Worm (Caenorhabditis elegans): Measurements from ENCODE around the gene H05C05.4.

The H05C05.4 gene

DNA sequence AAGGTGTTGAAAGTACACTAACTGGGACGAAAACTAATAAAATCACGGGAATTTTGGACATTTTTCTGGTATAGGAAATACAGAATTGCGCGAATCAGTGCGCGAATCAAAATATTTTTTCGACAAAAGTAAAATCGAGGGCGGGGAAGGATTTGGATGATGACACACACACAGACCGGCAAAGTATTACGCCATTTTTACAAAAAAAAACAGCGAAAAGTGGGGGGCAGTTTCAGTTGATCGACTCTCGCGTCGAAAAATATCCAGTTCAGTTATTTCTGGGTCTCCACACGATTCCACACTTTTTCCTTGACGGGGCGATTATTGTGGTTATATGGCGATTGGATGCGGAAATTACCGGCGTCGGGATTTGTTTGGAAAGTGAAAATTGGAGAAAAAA lies at the start of gene H05C05.4:
Gene H05C05.4 (minus strand): TSS at position 101 of the 400 bp plus-strand sequence.
- TF ChIP-seq lin-11 (tag; optimal IDR thresholded peaks at IDR 0.05) (no peak), skn-1 (tag; optimal IDR thresholded peaks at IDR 0.05) (no peak), snpc-4 (tag; optimal IDR thresholded peaks at IDR 0.05) (no peak), sem-4 (tag; optimal IDR thresholded peaks at IDR 0.05) (no peak), ceh-16 (tag; optimal IDR thresholded peaks at IDR 0.05) (no peak), alr-1 (tag; optimal IDR thresholded peaks at IDR 0.05) (no peak), nhr-6 (tag; optimal IDR thresholded peaks at IDR 0.05) (no peak), ztf-11 (tag; optimal IDR thresholded peaks at IDR 0.05) (no peak), ama-1 (optimal IDR thresholded peaks at IDR 0.05) (no peak), aly-2 (tag; optimal IDR thresholded peaks at IDR 0.05) (no peak), unc-39 (tag; optimal IDR thresholded peaks at IDR 0.05) (no peak), fos-1 (tag; optimal IDR thresholded peaks at IDR 0.05) (no peak), nhr-237 (tag; optimal IDR thresholded peaks at IDR 0.05) (no peak)

DNA sequence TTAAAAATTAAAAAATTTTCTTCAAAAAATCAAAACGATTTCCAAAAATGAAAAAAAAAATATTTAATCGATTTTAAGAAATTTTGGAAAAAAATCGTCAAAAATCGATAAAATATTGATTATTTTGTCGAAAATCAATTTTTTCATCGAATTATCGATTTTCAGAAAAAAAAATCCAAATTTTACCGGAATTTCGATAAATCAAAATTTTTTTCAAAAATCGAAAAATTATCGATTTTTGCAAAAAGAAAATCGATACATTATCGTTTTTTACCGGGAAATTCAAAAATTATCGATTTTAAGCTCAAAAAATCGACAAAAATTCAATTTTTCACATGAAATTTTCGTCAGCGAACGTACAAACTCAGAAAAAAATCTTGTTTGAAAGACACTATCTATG lies 49.3 kb upstream of the H05C05.4 start:
- TF ChIP-seq snpc-4 (tag; optimal IDR thresholded peaks at IDR 0.05): no peak

ce11 chrIII:2993963-2994362 lies 48.0 kb upstream of the H05C05.4 start:
- TF ChIP-seq nhr-129 (tag; optimal IDR thresholded peaks at IDR 0.05) (no peak), nhr-12 (tag; optimal IDR thresholded peaks at IDR 0.05) (no peak), nhr-23 (tag; optimal IDR thresholded peaks at IDR 0.05) (no peak), elt-3 (tag; optimal IDR thresholded peaks at IDR 0.05) (no peak), lin-39 (tag; optimal IDR thresholded peaks at IDR 0.05) (no peak), ztf-1 (GFP tag; conservative IDR thresholded peaks at IDR 0.05) (no peak), skn-1 (tag; optimal IDR thresholded peaks at IDR 0.05) (no peak), R02D3.7 (tag; optimal IDR thresholded peaks at IDR 0.05) (no peak), alr-1 (tag; optimal IDR thresholded peaks at IDR 0.05) (no peak), crh-2 (tag; optimal IDR thresholded peaks at IDR 0.05) (no peak), peb-1 (tag; optimal IDR thresholded peaks at IDR 0.05) (no peak), egl-27 (tag; optimal IDR thresholded peaks at IDR 0.05) (no peak), fos-1 (tag; optimal IDR thresholded peaks at IDR 0.05) (no peak)

DNA sequence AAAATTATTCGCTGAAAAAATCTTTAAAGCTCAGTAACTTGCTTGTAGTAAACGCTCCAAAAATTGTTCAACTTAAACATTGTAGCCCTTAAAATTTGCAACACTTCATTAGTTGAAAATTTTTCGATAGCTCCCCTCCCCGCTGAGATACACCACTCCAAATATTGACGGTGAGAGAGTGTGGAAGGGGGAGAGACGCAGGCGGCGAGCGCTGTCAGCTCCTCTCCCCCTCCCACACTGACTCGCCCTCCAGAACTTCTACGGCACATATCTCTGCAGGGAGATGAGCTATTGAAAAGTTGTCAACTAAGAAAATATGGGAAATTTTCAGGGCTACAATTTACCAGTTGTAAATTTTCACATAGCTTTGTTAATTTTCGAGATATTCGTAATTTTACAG lies 46.2 kb upstream of the H05C05.4 start:
- TF ChIP-seq lin-39 (tag; optimal IDR thresholded peaks at IDR 0.05) (no peak), lin-11 (tag; optimal IDR thresholded peaks at IDR 0.05) (no peak), nhr-25 (tag; optimal IDR thresholded peaks at IDR 0.05) (no peak), lin-13 (GFP tag; optimal IDR thresholded peaks at IDR 0.05) (no peak), ztf-1 (GFP tag; conservative IDR thresholded peaks at IDR 0.05) (no peak), gmeb-1 (tag; optimal IDR thresholded peaks at IDR 0.05) (no peak), skn-1 (tag; optimal IDR thresholded peaks at IDR 0.05) (no peak), zag-1 (tag; optimal IDR thresholded peaks at IDR 0.05) (no peak), elt-1 (tag; optimal IDR thresholded peaks at IDR 0.05) (no peak), ztf-11 (tag; optimal IDR thresholded peaks at IDR 0.05) (no peak), ceh-16 (tag; optimal IDR thresholded peaks at IDR 0.05) (no peak), nhr-129 (tag; optimal IDR thresholded peaks at IDR 0.05) (no peak)

DNA sequence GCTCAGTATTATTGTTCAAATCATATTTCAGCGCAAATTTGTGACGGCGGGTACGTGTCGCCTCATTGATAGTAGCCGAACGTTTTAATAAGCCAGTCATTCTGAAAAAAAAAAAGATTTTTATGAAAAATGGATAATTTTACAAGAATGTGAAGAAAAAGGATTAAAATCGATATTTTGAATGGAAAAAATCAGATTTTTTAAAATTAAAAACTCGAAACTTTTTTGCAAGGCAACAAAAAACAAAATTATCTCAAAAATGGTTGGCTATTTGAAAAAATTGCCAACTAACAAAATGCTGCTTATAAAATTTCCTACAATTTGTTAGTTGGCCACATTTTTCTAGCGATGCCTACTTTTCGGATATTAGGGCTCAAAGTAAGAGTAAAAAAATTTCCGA lies 44.0 kb upstream of the H05C05.4 start, which contains the start of gene Y55D5A.4:
Gene Y55D5A.4 (minus strand): TSS at position 101 of the 400 bp plus-strand sequence.
- no peak for TF ChIP-seq zag-1 (tag; optimal IDR thresholded peaks at IDR 0.05)
- no peak for TF ChIP-seq lsy-2 (tag; optimal IDR thresholded peaks at IDR 0.05)
- TF ChIP-seq lin-39 (tag; optimal IDR thresholded peaks at IDR 0.05): no peak
- TF ChIP-seq nhr-6 (tag; optimal IDR thresholded peaks at IDR 0.05): no peak
- no peak for TF ChIP-seq peb-1 (tag; optimal IDR thresholded peaks at IDR 0.05)

DNA sequence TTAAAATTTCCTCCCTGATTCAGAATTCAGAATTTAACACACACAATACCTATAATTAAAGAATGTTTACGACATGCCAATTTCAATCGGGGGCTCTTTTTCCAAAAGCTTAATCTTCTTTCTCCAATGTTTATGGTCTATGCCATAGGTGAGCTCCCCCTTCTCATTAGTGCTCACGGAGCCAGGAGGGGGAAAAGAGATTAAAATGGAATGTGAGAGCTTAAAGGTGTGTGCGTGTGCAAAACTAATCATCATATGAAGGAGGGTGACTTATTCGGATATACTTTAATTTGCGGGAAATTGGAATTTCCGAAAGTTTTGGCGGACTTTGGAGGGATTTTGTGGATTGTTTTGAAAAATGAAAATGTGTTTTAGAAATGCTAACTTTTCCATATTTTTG lies 37.0 kb upstream of the H05C05.4 start:
- TF ChIP-seq zag-1 (tag; optimal IDR thresholded peaks at IDR 0.05) (no peak), R02D3.7 (tag; optimal IDR thresholded peaks at IDR 0.05) (no peak), nhr-23 (tag; optimal IDR thresholded peaks at IDR 0.05) (no peak)

DNA sequence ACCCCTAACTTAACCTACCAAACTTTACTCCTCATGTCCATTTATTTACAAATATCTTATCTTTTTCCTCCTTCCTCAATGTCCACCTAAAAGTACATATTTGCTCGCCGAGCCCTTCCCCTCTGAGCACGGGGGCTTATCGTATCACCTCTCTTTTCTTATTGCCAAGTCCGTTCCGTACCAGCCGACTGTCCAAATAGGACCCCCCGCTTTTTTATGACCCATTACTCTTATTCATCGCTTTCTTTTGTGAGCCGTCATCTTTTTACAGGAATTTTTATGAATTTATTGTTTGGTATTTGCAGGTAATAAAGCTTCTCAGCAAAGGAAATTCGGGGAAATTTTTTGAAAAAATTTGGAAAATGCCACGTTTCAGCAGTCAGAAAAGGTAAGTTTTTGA lies 36.1 kb upstream of the H05C05.4 start, which contains the start of gene Y55D5A.1:
Gene Y55D5A.1 (plus strand): TSS at position 301 of the 400 bp plus-strand sequence.
- TF ChIP-seq skn-1 (tag; optimal IDR thresholded peaks at IDR 0.05) (no peak), lin-13 (GFP tag; optimal IDR thresholded peaks at IDR 0.05) (no peak), nhr-21 (tag; optimal IDR thresholded peaks at IDR 0.05) (no peak), lsy-2 (tag; optimal IDR thresholded peaks at IDR 0.05) (no peak), ama-1 (optimal IDR thresholded peaks at IDR 0.05) (no peak), aly-2 (tag; optimal IDR thresholded peaks at IDR 0.05) (no peak), ztf-4 (tag; optimal IDR thresholded peaks at IDR 0.05) (no peak)

Data from whole organism, L2 larva.